Worm (Caenorhabditis elegans): ENCODE measurements around the gene Y32G9A.12.

- TF ChIP-seq F49E8.2 (tag; optimal IDR thresholded peaks at IDR 0.05; ENCODE audit: insufficient read depth) = no peak
- TF ChIP-seq zfh-2 (GFP tag; conservative IDR thresholded peaks at IDR 0.05) = no peak
- TF ChIP-seq mes-4 (tag; optimal IDR thresholded peaks at IDR 0.05) = no peak
- TF ChIP-seq F52B5.7 (tag; optimal IDR thresholded peaks at IDR 0.05) = no peak
- no peak for TF ChIP-seq F57A8.1 (GFP tag; optimal IDR thresholded peaks at IDR 0.05)
- TF ChIP-seq lin-35 (GFP tag; optimal IDR thresholded peaks at IDR 0.05) = no peak
These were observed 37.1 kb upstream of the Y32G9A.12 start, which contains the start of gene fipr-25 for ce11 chrV:1957110-1957509.

Data from whole organism, young adult.